Comparison of ENCODE assay signal across 4 fruit fly cellular contexts in the genomic region with DNA sequence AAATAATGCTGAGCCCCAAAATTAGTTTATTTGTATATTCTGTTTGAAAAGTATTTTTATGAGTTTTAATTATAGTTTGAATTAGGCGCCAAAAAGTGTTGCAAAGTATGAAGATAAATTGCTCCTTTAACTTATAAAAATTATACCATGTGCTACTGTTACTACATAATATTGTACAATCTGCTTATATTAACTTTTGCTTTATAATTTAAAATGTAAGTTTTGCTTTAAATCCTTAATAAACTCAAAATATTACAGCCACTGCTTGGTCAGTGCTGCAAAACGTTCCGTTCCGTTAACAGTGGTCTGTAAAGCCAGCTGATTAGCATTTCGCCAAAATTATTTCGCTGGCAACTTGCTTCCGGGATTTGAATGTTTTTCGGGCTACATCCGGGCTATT.
A peak's percentile ranks its signal among the peaks of the same experiment; 100 is the strongest.
TF ChIP-seq lines count a peak whose summit lies in the region.

A gene (plus strand): TSS at position 309 of the 400 bp plus-strand sequence.

- no peak for TF ChIP-seq CTCF in whole organism, embryonic (GFP tag; optimal IDR thresholded peaks at IDR 0.05; lab: Kevin White, UChicago)

TF ChIP-seq in whole organism, adult, 20 proteins besides CTCF, POLR2A, EP300 and RAD21:
- TF ChIP-seq ovo (GFP tag; optimal IDR thresholded peaks at IDR 0.05; lab: Kevin White, UChicago) (no peak), bab1 (GFP tag; optimal IDR thresholded peaks at IDR 0.05; lab: Kevin White, UChicago) (peak; percentile 19), Clk (GFP tag; optimal IDR thresholded peaks at IDR 0.05; lab: Kevin White, UChicago) (no peak), cnc (optimal IDR thresholded peaks at IDR 0.05; lab: Kevin White, UChicago) (no peak), CG7101 (tag; optimal IDR thresholded peaks at IDR 0.05; lab: Kevin White, UChicago) (peak; percentile 42), pad (GFP tag; optimal IDR thresholded peaks at IDR 0.05; lab: Kevin White, UChicago) (peak; percentile 50), CG14711 (tag; optimal IDR thresholded peaks at IDR 0.05; lab: Kevin White, UChicago) (peak; percentile 48), toe (GFP tag; optimal IDR thresholded peaks at IDR 0.05; lab: Kevin White, UChicago) (peak; percentile 40), CG5204 (GFP tag; optimal IDR thresholded peaks at IDR 0.05; lab: Kevin White, UChicago) (peak; percentile 48), kay (GFP tag; lab: Kevin White, UChicago; ENCODE audit: borderline replicate concordance) (no peak), CG12768 (GFP tag; optimal IDR thresholded peaks at IDR 0.05; lab: Kevin White, UChicago) (no peak), CG7045 (GFP tag; optimal IDR thresholded peaks at IDR 0.05; lab: Kevin White, UChicago) (no peak)

TF ChIP-seq in whole organism, embryonic, 481 proteins besides CTCF, POLR2A, EP300 and RAD21 (continues in another document):
- TF ChIP-seq CG5245 (GFP tag; optimal IDR thresholded peaks at IDR 0.05; lab: Kevin White, UChicago), result no peak
- peak; percentile 28 for TF ChIP-seq CG4424 (GFP tag; optimal IDR thresholded peaks at IDR 0.05; lab: Kevin White, UChicago)
- peak; percentile 91 for TF ChIP-seq E2f2 (GFP tag; IDR thresholded peaks at IDR 0.05; lab: Robert Waterston, UW)
- TF ChIP-seq Nf-YB (GFP tag; optimal IDR thresholded peaks at IDR 0.05; lab: Kevin White, UChicago), result no peak
- TF ChIP-seq ftz-f1 (GFP tag; optimal IDR thresholded peaks at IDR 0.05; lab: Kevin White, UChicago), result peak; percentile 35
- peak; percentile 41 for TF ChIP-seq CG30403 (GFP tag; optimal IDR thresholded peaks at IDR 0.05; lab: Kevin White, UChicago)
- TF ChIP-seq CG6813 (GFP tag; optimal IDR thresholded peaks at IDR 0.05; lab: Kevin White, UChicago), result no peak
- TF ChIP-seq crp (GFP tag; optimal IDR thresholded peaks at IDR 0.05; lab: Kevin White, UChicago), result peak; percentile 13 to 87
- TF ChIP-seq CG2120 (GFP tag; optimal IDR thresholded peaks at IDR 0.05; lab: Kevin White, UChicago), result peak; percentile 27
- peak; percentile 6 for TF ChIP-seq Six4 (GFP tag; optimal IDR thresholded peaks at IDR 0.05; lab: Kevin White, UChicago)
- no peak for TF ChIP-seq unc-4 (GFP tag; IDR thresholded peaks at IDR 0.05; lab: Robert Waterston, UW; ENCODE audit: partially characterized antibody)
- peak; percentile 79 for TF ChIP-seq Med (GFP tag; lab: Kevin White, UChicago)
- peak; percentile 50 for TF ChIP-seq Ets97D (GFP tag; optimal IDR thresholded peaks at IDR 0.05; lab: Kevin White, UChicago)
- TF ChIP-seq B-H2 (GFP tag; optimal IDR thresholded peaks at IDR 0.05; lab: Kevin White, UChicago), result no peak
- no peak for TF ChIP-seq CG7963 (GFP tag; IDR thresholded peaks at IDR 0.05; lab: Robert Waterston, UW; ENCODE audit: partially characterized antibody)
- no peak for TF ChIP-seq Sin3A (optimal IDR thresholded peaks at IDR 0.05; lab: Kevin White, UChicago)
- peak; percentile 47 for TF ChIP-seq pzg (GFP tag; optimal IDR thresholded peaks at IDR 0.05; lab: Kevin White, UChicago)
- TF ChIP-seq stwl (tag; optimal IDR thresholded peaks at IDR 0.05; lab: Kevin White, UChicago), result peak; percentile 59
- no peak for TF ChIP-seq run (tag; optimal IDR thresholded peaks at IDR 0.05; lab: Kevin White, UChicago)
- no peak for TF ChIP-seq hb (GFP tag; IDR thresholded peaks at IDR 0.05; lab: Robert Waterston, UW; ENCODE audit: partially characterized antibody)
- no peak for TF ChIP-seq tin (GFP tag; optimal IDR thresholded peaks at IDR 0.05; lab: Kevin White, UChicago)
- TF ChIP-seq Dad (GFP tag; optimal IDR thresholded peaks at IDR 0.05; lab: Kevin White, UChicago), result no peak
- peak; percentile 85 for TF ChIP-seq sens (GFP tag; lab: Kevin White, UChicago)
- no peak for TF ChIP-seq Blimp-1 (GFP tag; optimal IDR thresholded peaks at IDR 0.05; lab: Kevin White, UChicago)
- TF ChIP-seq Chrac-16 (GFP tag; optimal IDR thresholded peaks at IDR 0.05; lab: Kevin White, UChicago), result peak; percentile 13
- no peak for TF ChIP-seq danr (GFP tag; IDR thresholded peaks at IDR 0.05; lab: Robert Waterston, UW)

TF ChIP-seq in whole organism, prepupa, 60 proteins besides CTCF, POLR2A, EP300 and RAD21 (continues in another document):
- TF ChIP-seq esn (GFP tag; optimal IDR thresholded peaks at IDR 0.05; lab: Kevin White, UChicago) (peak; percentile 44), CG7368 (GFP tag; optimal IDR thresholded peaks at IDR 0.05; lab: Kevin White, UChicago) (no peak), Hr39 (GFP tag; optimal IDR thresholded peaks at IDR 0.05; lab: Kevin White, UChicago) (peak; percentile 28), CG34406 (GFP tag; optimal IDR thresholded peaks at IDR 0.05; lab: Kevin White, UChicago) (no peak), CG8319 (GFP tag; optimal IDR thresholded peaks at IDR 0.05; lab: Kevin White, UChicago) (peak; percentile 4), Eip93F (GFP tag; optimal IDR thresholded peaks at IDR 0.05; lab: Kevin White, UChicago) (peak; percentile 5), CG10631 (GFP tag; optimal IDR thresholded peaks at IDR 0.05; lab: Kevin White, UChicago) (peak; percentile 2), salr (GFP tag; optimal IDR thresholded peaks at IDR 0.05; lab: Kevin White, UChicago) (no peak), Ets21C (GFP tag; optimal IDR thresholded peaks at IDR 0.05; lab: Kevin White, UChicago) (no peak), CG16779 (tag; optimal IDR thresholded peaks at IDR 0.05; lab: Kevin White, UChicago) (no peak), Sox15 (GFP tag; optimal IDR thresholded peaks at IDR 0.05; lab: Kevin White, UChicago) (no peak), vri (GFP tag; optimal IDR thresholded peaks at IDR 0.05; lab: Kevin White, UChicago) (no peak), CG6792 (GFP tag; optimal IDR thresholded peaks at IDR 0.05; lab: Kevin White, UChicago) (no peak), OdsH (GFP tag; optimal IDR thresholded peaks at IDR 0.05; lab: Kevin White, UChicago) (peak; percentile 43), CG8632 (GFP tag; optimal IDR thresholded peaks at IDR 0.05; lab: Kevin White, UChicago) (no peak), CG31627 (GFP tag; optimal IDR thresholded peaks at IDR 0.05; lab: Kevin White, UChicago) (peak; percentile 23), spab (GFP tag; optimal IDR thresholded peaks at IDR 0.05; lab: Kevin White, UChicago) (no peak), CG3032 (tag; optimal IDR thresholded peaks at IDR 0.05; lab: Kevin White, UChicago) (no peak), acj6 (GFP tag; optimal IDR thresholded peaks at IDR 0.05; lab: Kevin White, UChicago) (peak; percentile 15), CG3919 (GFP tag; optimal IDR thresholded peaks at IDR 0.05; lab: Kevin White, UChicago) (peak; percentile 61), CG4318 (GFP tag; optimal IDR thresholded peaks at IDR 0.05; lab: Kevin White, UChicago) (no peak), Hr4 (GFP tag; optimal IDR thresholded peaks at IDR 0.05; lab: Kevin White, UChicago) (no peak), Eip75B (GFP tag; optimal IDR thresholded peaks at IDR 0.05; lab: Kevin White, UChicago) (peak; percentile 18), Hr38 (GFP tag; optimal IDR thresholded peaks at IDR 0.05; lab: Kevin White, UChicago) (no peak), cyc (GFP tag; optimal IDR thresholded peaks at IDR 0.05; lab: Kevin White, UChicago) (peak; percentile 55), pdm3 (GFP tag; optimal IDR thresholded peaks at IDR 0.05; lab: Kevin White, UChicago) (peak; percentile 25), CG15336 (GFP tag; IDR thresholded peaks at IDR 0.05; lab: Robert Waterston, UW) (no peak), topi (GFP tag; optimal IDR thresholded peaks at IDR 0.05; lab: Kevin White, UChicago) (peak; percentile 51)

TF ChIP-seq in whole organism, wandering third instar larva, 38 proteins besides CTCF, POLR2A, EP300 and RAD21 (continues in another document):
- no peak for TF ChIP-seq Sp1 (GFP tag; optimal IDR thresholded peaks at IDR 0.05; lab: Kevin White, UChicago)
- no peak for TF ChIP-seq Myc (optimal IDR thresholded peaks at IDR 0.05; lab: Kevin White, UChicago)
- TF ChIP-seq psq (GFP tag; optimal IDR thresholded peaks at IDR 0.05; lab: Kevin White, UChicago), result no peak
- no peak for TF ChIP-seq pan (optimal IDR thresholded peaks at IDR 0.05; lab: Kevin White, UChicago)
- TF ChIP-seq lola (GFP tag; optimal IDR thresholded peaks at IDR 0.05; lab: Kevin White, UChicago), result no peak
- no peak for TF ChIP-seq CG32264 (GFP tag; optimal IDR thresholded peaks at IDR 0.05; lab: Kevin White, UChicago)
- no peak for TF ChIP-seq sv (GFP tag; optimal IDR thresholded peaks at IDR 0.05; lab: Kevin White, UChicago)
- no peak for TF ChIP-seq Dif (GFP tag; optimal IDR thresholded peaks at IDR 0.05; lab: Kevin White, UChicago; ENCODE audit: partially characterized antibody)
- TF ChIP-seq brk (GFP tag; optimal IDR thresholded peaks at IDR 0.05; lab: Kevin White, UChicago), result peak; percentile 68
- TF ChIP-seq HLH106 (tag; optimal IDR thresholded peaks at IDR 0.05; lab: Kevin White, UChicago), result no peak
- TF ChIP-seq ey (GFP tag; optimal IDR thresholded peaks at IDR 0.05; lab: Kevin White, UChicago), result no peak
- TF ChIP-seq dl (GFP tag; optimal IDR thresholded peaks at IDR 0.05; lab: Kevin White, UChicago; ENCODE audit: insufficient read depth in 1 of 2, partially characterized antibody in 2 of 2), result no peak
- TF ChIP-seq foxo (GFP tag; optimal IDR thresholded peaks at IDR 0.05; lab: Kevin White, UChicago), result peak in 1 of 2 experiments; percentile 44
- TF ChIP-seq jim (GFP tag; optimal IDR thresholded peaks at IDR 0.05; lab: Kevin White, UChicago), result no peak
- no peak for TF ChIP-seq sage (GFP tag; optimal IDR thresholded peaks at IDR 0.05; lab: Kevin White, UChicago)
- no peak for TF ChIP-seq tai (GFP tag; optimal IDR thresholded peaks at IDR 0.05; lab: Kevin White, UChicago)
- TF ChIP-seq Dfd (GFP tag; optimal IDR thresholded peaks at IDR 0.05; lab: Kevin White, UChicago), result no peak
- TF ChIP-seq Hr78 (GFP tag; optimal IDR thresholded peaks at IDR 0.05; lab: Kevin White, UChicago), result no peak
- TF ChIP-seq Hnf4 (GFP tag; optimal IDR thresholded peaks at IDR 0.05; lab: Kevin White, UChicago), result peak; percentile 59
- TF ChIP-seq Abd-B (GFP tag; optimal IDR thresholded peaks at IDR 0.05; lab: Kevin White, UChicago), result no peak
- TF ChIP-seq CrebA (GFP tag; optimal IDR thresholded peaks at IDR 0.05; lab: Kevin White, UChicago; ENCODE audit: borderline replicate concordance), result no peak
- peak; percentile 4 for TF ChIP-seq woc (GFP tag; optimal IDR thresholded peaks at IDR 0.05; lab: Kevin White, UChicago)
- TF ChIP-seq Hr83 (GFP tag; optimal IDR thresholded peaks at IDR 0.05; lab: Kevin White, UChicago; ENCODE audit: poor library complexity, severe bottlenecking), result no peak
- peak; percentile 72 for TF ChIP-seq h (GFP tag; optimal IDR thresholded peaks at IDR 0.05; lab: Kevin White, UChicago)
- TF ChIP-seq Jra (GFP tag; optimal IDR thresholded peaks at IDR 0.05; lab: Kevin White, UChicago), result peak; percentile 24
- TF ChIP-seq CG9705 (GFP tag; optimal IDR thresholded peaks at IDR 0.05; lab: Kevin White, UChicago), result no peak
- TF ChIP-seq dsf (GFP tag; optimal IDR thresholded peaks at IDR 0.05; lab: Kevin White, UChicago; ENCODE audit: borderline replicate concordance), result peak; percentile 33
- peak; percentile 38 for TF ChIP-seq fru (GFP tag; optimal IDR thresholded peaks at IDR 0.05; lab: Kevin White, UChicago)
- TF ChIP-seq N (GFP tag; optimal IDR thresholded peaks at IDR 0.05; lab: Kevin White, UChicago), result no peak
- peak; percentile 19 for TF ChIP-seq OdsH (GFP tag; optimal IDR thresholded peaks at IDR 0.05; lab: Kevin White, UChicago)
